Worm (Caenorhabditis elegans): ENCODE data around the gene arrd-1.

DNA sequence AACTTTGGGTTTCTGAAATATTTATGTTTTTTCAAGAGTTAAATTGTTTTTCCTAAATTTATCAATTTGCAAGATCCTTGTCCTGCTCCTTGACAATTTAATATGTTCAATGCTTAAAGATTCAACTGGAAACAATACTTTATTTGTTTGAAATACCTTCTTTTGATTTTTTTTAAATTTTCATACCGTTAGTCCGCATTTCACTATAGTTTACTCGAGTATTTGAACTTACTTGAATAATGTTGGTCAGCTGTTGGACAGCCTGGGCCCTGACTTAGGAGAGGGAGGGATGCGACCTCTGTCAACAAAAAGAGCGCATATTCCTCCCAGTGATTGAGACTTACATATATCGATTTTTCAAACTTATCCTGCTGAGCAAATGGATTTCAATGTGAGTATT lies 21.3 kb upstream of the arrd-1 start, which contains the start of gene W04H10.5:
- TF ChIP-seq egl-5 (tag; optimal IDR thresholded peaks at IDR 0.05), result no peak
- no peak for TF ChIP-seq zag-1 (tag; optimal IDR thresholded peaks at IDR 0.05)
- TF ChIP-seq ceh-82 (tag; optimal IDR thresholded peaks at IDR 0.05), result no peak
- no peak for TF ChIP-seq unc-62 (GFP tag; optimal IDR thresholded peaks at IDR 0.05)
- no peak for TF ChIP-seq pha-4 (tag; optimal IDR thresholded peaks at IDR 0.05)
- TF ChIP-seq nhr-76 (tag; optimal IDR thresholded peaks at IDR 0.05), result no peak
- TF ChIP-seq fos-1 (tag; optimal IDR thresholded peaks at IDR 0.05), result no peak
- no peak for TF ChIP-seq nhr-77 (tag; optimal IDR thresholded peaks at IDR 0.05)

All from whole organism, L3 larva.